Worm (Caenorhabditis elegans) whole organism, L3 larva: ENCODE measurements around the gene Y71H2B.2.
A peak's percentile ranks its signal among the peaks of the same experiment; 100 is the strongest.

Source experiments
- ZK546.5 ChIP-seq: sonication (generic microtip); optimal IDR thresholded peaks from 2 replicates; lab custom pipeline; 2017; ENCODE audit warnings: missing biosample characterization, missing genetic modification characterization
- ama-1 ChIP-seq: fragments of 150-350 bp; optimal IDR thresholded peaks from 2 replicates; lab custom pipeline; 2018
- ceh-16 ChIP-seq: sonication (generic microtip); optimal IDR thresholded peaks from 2 replicates; lab custom pipeline; 2017; ENCODE audit warnings: missing biosample characterization, missing genetic modification characterization
- ceh-28 ChIP-seq: fragments of 150-350 bp; optimal IDR thresholded peaks from 2 replicates; lab custom pipeline; 2014; ENCODE audit warnings: missing biosample characterization, missing genetic modification reagents, missing genetic modification characterization
- egl-27 ChIP-seq: sonication (generic microtip); optimal IDR thresholded peaks from 4 replicates; lab custom pipeline; 2017; ENCODE audit warnings: missing biosample characterization, missing genetic modification reagents, missing genetic modification characterization
- egl-5 ChIP-seq: fragments of 150-350 bp; optimal IDR thresholded peaks from 2 replicates; lab custom pipeline; 2017; ENCODE audit warnings: missing biosample characterization, missing genetic modification reagents, missing genetic modification characterization, inconsistent platforms
- elt-1 ChIP-seq: fragments of 150-350 bp; optimal IDR thresholded peaks from 2 replicates; lab custom pipeline; 2014; ENCODE audit warnings: missing biosample characterization, missing genetic modification characterization
- elt-2 ChIP-seq: sonication (generic microtip); optimal IDR thresholded peaks from 2 replicates; lab custom pipeline; 2016; ENCODE audit warnings: missing genetic modification reagents, mild to moderate bottlenecking, missing genetic modification characterization, missing compliant biosample characterization
- elt-3 ChIP-seq, 3 experiments: fragments of 150-350 bp in 1 of 3; sonication (generic microtip) in 2 of 3; optimal IDR thresholded peaks; 2 replicates in 2 of 3; 4 replicates in 1 of 3; lab custom pipeline; 2014 to 2017; ENCODE audit warnings: missing biosample characterization in 3 of 3, missing genetic modification characterization in 3 of 3
- eor-1 ChIP-seq, 2 experiments: fragments of 150-350 bp; optimal IDR thresholded peaks; 2 replicates each; lab custom pipeline; 2014 to 2018; ENCODE audit warnings: missing biosample characterization in 2 of 2, missing genetic modification characterization in 2 of 2
- fos-1 ChIP-seq: fragments of 150-350 bp; optimal IDR thresholded peaks from 2 replicates; lab custom pipeline; 2014; ENCODE audit warnings: missing biosample characterization, missing genetic modification characterization
- hmg-11 ChIP-seq: sonication (generic microtip); optimal IDR thresholded peaks from 2 replicates; lab custom pipeline; 2016; ENCODE audit warnings: missing genetic modification characterization, missing compliant biosample characterization
- jun-1 ChIP-seq: fragments of 150-350 bp; optimal IDR thresholded peaks from 2 replicates; lab custom pipeline; 2014; ENCODE audit warnings: missing biosample characterization, missing genetic modification reagents, missing genetic modification characterization
- mdl-1 ChIP-seq: fragments of 150-350 bp; optimal IDR thresholded peaks from 2 replicates; lab custom pipeline; 2014; ENCODE audit warnings: missing biosample characterization, missing genetic modification characterization
- nfya-1 ChIP-seq: sonication (generic microtip); optimal IDR thresholded peaks from 2 replicates; lab custom pipeline; 2017; ENCODE audit warnings: missing genetic modification characterization, mild to moderate bottlenecking, missing compliant biosample characterization, antibody characterized with exemption, moderate library complexity; ENCODE audit not compliant: insufficient read depth
- nhr-11 ChIP-seq: fragments of 150-350 bp; optimal IDR thresholded peaks from 2 replicates; lab custom pipeline; 2014; ENCODE audit warnings: missing biosample characterization, missing genetic modification characterization
- nhr-12 ChIP-seq: fragments of 150-350 bp; optimal IDR thresholded peaks from 2 replicates; lab custom pipeline; 2014; ENCODE audit warnings: missing biosample characterization, missing genetic modification characterization
- nhr-23 ChIP-seq: fragments of 150-350 bp; optimal IDR thresholded peaks from 2 replicates; lab custom pipeline; 2014; ENCODE audit warnings: missing biosample characterization, missing genetic modification reagents, missing genetic modification characterization
- nhr-237 ChIP-seq: fragments of 150-350 bp; optimal IDR thresholded peaks from 2 replicates; lab custom pipeline; 2014; ENCODE audit warnings: missing biosample characterization, missing genetic modification characterization
- nhr-25 ChIP-seq: sonication (generic microtip); optimal IDR thresholded peaks from 2 replicates; lab custom pipeline; 2017; ENCODE audit warnings: missing biosample characterization, missing genetic modification characterization
- nhr-28 ChIP-seq: fragments of 150-350 bp; optimal IDR thresholded peaks from 2 replicates; lab custom pipeline; 2014; ENCODE audit warnings: missing biosample characterization, missing genetic modification characterization
- nhr-67 ChIP-seq: fragments of 150-350 bp; optimal IDR thresholded peaks from 2 replicates; lab custom pipeline; 2014; ENCODE audit warnings: missing biosample characterization, missing genetic modification characterization
- nhr-76 ChIP-seq: fragments of 150-350 bp; sonication (generic microtip); optimal IDR thresholded peaks from 5 replicates; lab custom pipeline; 2014; ENCODE audit warnings: missing biosample characterization, missing genetic modification characterization
- pha-4 ChIP-seq: fragments of 150-350 bp; optimal IDR thresholded peaks from 2 replicates; lab custom pipeline; 2014; ENCODE audit warnings: missing biosample characterization, missing genetic modification reagents, missing genetic modification characterization
- pqm-1 ChIP-seq: fragments of 150-350 bp; optimal IDR thresholded peaks from 2 replicates; lab custom pipeline; 2017; ENCODE audit warnings: missing biosample characterization, missing genetic modification characterization, inconsistent platforms
- sea-2 ChIP-seq: fragments of 150-350 bp; sonication (generic microtip); optimal IDR thresholded peaks from 4 replicates; lab custom pipeline; 2014; ENCODE audit warnings: missing biosample characterization, missing genetic modification reagents, missing genetic modification characterization
- tbx-2 ChIP-seq: sonication (generic microtip); optimal IDR thresholded peaks from 2 replicates; lab custom pipeline; 2016; ENCODE audit warnings: mild to moderate bottlenecking, missing genetic modification characterization, missing compliant biosample characterization
- unc-39 ChIP-seq: sonication (generic microtip); optimal IDR thresholded peaks from 4 replicates; lab custom pipeline; 2017; ENCODE audit warnings: missing biosample characterization, missing genetic modification characterization
- unc-62 ChIP-seq: fragments of 150-350 bp; sonication (generic microtip); optimal IDR thresholded peaks from 4 replicates; lab custom pipeline; 2014; ENCODE audit warnings: missing biosample characterization, missing genetic modification reagents, missing genetic modification characterization
- zag-1 ChIP-seq: fragments of 150-350 bp; optimal IDR thresholded peaks from 2 replicates; lab custom pipeline; 2014; ENCODE audit warnings: missing biosample characterization, missing genetic modification characterization
- ztf-11 ChIP-seq: fragments of 150-350 bp; optimal IDR thresholded peaks from 2 replicates; lab custom pipeline; 2014; ENCODE audit warnings: missing biosample characterization, missing genetic modification characterization
- ztf-4 ChIP-seq: fragments of 150-350 bp; optimal IDR thresholded peaks from 2 replicates; lab custom pipeline; 2014; ENCODE audit warnings: missing biosample characterization, missing genetic modification characterization

Y71H2B.2 gene

ce11 chrIII:2647194-2647925, 24.4 kb downstream of the Y71H2B.2 start (continued):
- TF ChIP-seq ceh-16 (tag; lab: Kevin White, UChicago) (no peak), nfya-1 (tag; lab: Kevin White, UChicago) (no peak)

ce11 chrIII:2651519-2651918, 28.5 kb downstream of the Y71H2B.2 start:
- TF ChIP-seq nhr-25 (tag; lab: Kevin White, UChicago) (peak; percentile 51), ztf-4 (tag; lab: Kevin White, UChicago) (no peak)
- TF ChIP-seq, all 47 proteins: peak for 1

- TF ChIP-seq egl-5 (tag; lab: Kevin White, UChicago), result no peak
- no peak for TF ChIP-seq nhr-23 (tag; lab: Kevin White, UChicago)
- TF ChIP-seq zag-1 (tag; lab: Kevin White, UChicago), result no peak
- no peak for TF ChIP-seq tbx-2
- no peak for TF ChIP-seq ztf-11 (tag; lab: Kevin White, UChicago)
- peak; percentile 73 for TF ChIP-seq elt-2
- no peak for TF ChIP-seq nhr-11 (tag; lab: Kevin White, UChicago)
- no peak for TF ChIP-seq jun-1
- TF ChIP-seq nhr-67 (tag; lab: Kevin White, UChicago), result no peak
- no peak for TF ChIP-seq nhr-76 (tag; lab: Kevin White, UChicago)
- no peak for TF ChIP-seq fos-1 (tag; lab: Kevin White, UChicago)
- peak; percentile 69 for TF ChIP-seq pqm-1 (tag; lab: Kevin White, UChicago)
- TF ChIP-seq pha-4 (tag; lab: Kevin White, UChicago), result peak; percentile 57
- no peak for TF ChIP-seq elt-3 (tag; optimal IDR thresholded peaks at IDR 0.05; lab: Kevin White, UChicago)
- TF ChIP-seq ceh-16 (tag; lab: Kevin White, UChicago), result no peak
- TF ChIP-seq nhr-12 (tag; lab: Kevin White, UChicago), result no peak
- no peak for TF ChIP-seq mdl-1 (tag; lab: Kevin White, UChicago)
- TF ChIP-seq elt-1, result no peak
- TF ChIP-seq unc-62 (GFP tag; lab: Kevin White, UChicago), result no peak
- TF ChIP-seq egl-27 (tag; lab: Kevin White, UChicago), result no peak
- TF ChIP-seq nhr-237, result no peak
Observed at ce11 chrIII:2652704-2653566, 30.0 kb downstream of the Y71H2B.2 start.

ce11 chrIII:2656168-2656567, 33.2 kb downstream of the Y71H2B.2 start:
- peak; percentile 27 for TF ChIP-seq hmg-11 (tag; lab: Kevin White, UChicago)
- TF ChIP-seq nhr-25 (tag; lab: Kevin White, UChicago), result peak; percentile 29
- TF ChIP-seq nhr-23 (tag; lab: Kevin White, UChicago), result peak; percentile 10
- TF ChIP-seq unc-39 (tag; lab: Kevin White, UChicago), result no peak

ce11 chrIII:2657783-2658182, 34.8 kb downstream of the Y71H2B.2 start, which contains the start of gene let-805:
let-805 (plus strand) TSS chrIII:2658083.
- no peak for TF ChIP-seq ztf-11 (tag; lab: Kevin White, UChicago)
- TF ChIP-seq nhr-11 (tag; lab: Kevin White, UChicago), result no peak
- no peak for TF ChIP-seq unc-62 (GFP tag; lab: Kevin White, UChicago)
- TF ChIP-seq pha-4 (tag; lab: Kevin White, UChicago), result no peak
- no peak for TF ChIP-seq fos-1 (tag; lab: Kevin White, UChicago)
- no peak for TF ChIP-seq nhr-23 (tag; lab: Kevin White, UChicago)
- no peak for TF ChIP-seq nfya-1 (tag; lab: Kevin White, UChicago)
- TF ChIP-seq ama-1 (lab: Kevin White, UChicago), result no peak
- TF ChIP-seq nhr-28 (tag; lab: Kevin White, UChicago), result no peak
- TF ChIP-seq eor-1 (tag; optimal IDR thresholded peaks at IDR 0.05; lab: Kevin White, UChicago), result no peak
- TF ChIP-seq hmg-11 (tag; lab: Kevin White, UChicago), result no peak
- TF ChIP-seq sea-2 (GFP tag; lab: Kevin White, UChicago), result no peak
- TF ChIP-seq ceh-28, result no peak
- TF ChIP-seq ZK546.5 (tag; lab: Kevin White, UChicago), result no peak
